Fruit fly (Drosophila melanogaster): ENCODE measurements around the gene TotE.
A peak's percentile ranks its signal among the peaks of the same experiment; 100 is the strongest.

Gene TotE

DNA sequence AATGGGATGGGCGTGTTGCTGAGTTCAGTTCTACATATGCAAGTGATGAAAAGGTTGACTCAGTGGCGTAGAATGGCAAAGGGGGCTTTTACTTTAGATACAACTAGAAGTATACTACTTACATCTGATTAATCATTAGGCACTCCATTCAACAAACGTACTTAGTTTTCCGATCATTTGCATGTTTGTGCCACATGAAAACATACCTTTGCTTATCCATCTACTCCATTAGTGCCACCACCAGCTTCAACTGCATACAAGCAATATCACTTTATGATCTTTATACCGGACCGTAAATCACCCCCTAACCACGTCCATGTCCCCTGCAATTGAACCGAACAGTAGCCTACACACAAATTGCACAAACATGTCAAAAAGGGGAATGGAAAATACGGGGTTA is 22.8 kb upstream of the TotE start (continued):
- TF ChIP-seq fd59A (GFP tag; optimal IDR thresholded peaks at IDR 0.05) (peak; percentile 31), Ets96B (tag; optimal IDR thresholded peaks at IDR 0.05) (peak; percentile 55), CG10669 (GFP tag; optimal IDR thresholded peaks at IDR 0.05) (peak; percentile 49), Hr39 (GFP tag; optimal IDR thresholded peaks at IDR 0.05) (peak; percentile 32), Sox14 (GFP tag; optimal IDR thresholded peaks at IDR 0.05) (peak; percentile 26), Sox102F (GFP tag; optimal IDR thresholded peaks at IDR 0.05) (peak; percentile 19), Met (GFP tag; optimal IDR thresholded peaks at IDR 0.05) (peak; percentile 18), Sox15 (GFP tag; optimal IDR thresholded peaks at IDR 0.05) (peak; percentile 7), CG11762 (GFP tag; optimal IDR thresholded peaks at IDR 0.05; ENCODE audit: insufficient read depth) (peak; percentile 21)

DNA sequence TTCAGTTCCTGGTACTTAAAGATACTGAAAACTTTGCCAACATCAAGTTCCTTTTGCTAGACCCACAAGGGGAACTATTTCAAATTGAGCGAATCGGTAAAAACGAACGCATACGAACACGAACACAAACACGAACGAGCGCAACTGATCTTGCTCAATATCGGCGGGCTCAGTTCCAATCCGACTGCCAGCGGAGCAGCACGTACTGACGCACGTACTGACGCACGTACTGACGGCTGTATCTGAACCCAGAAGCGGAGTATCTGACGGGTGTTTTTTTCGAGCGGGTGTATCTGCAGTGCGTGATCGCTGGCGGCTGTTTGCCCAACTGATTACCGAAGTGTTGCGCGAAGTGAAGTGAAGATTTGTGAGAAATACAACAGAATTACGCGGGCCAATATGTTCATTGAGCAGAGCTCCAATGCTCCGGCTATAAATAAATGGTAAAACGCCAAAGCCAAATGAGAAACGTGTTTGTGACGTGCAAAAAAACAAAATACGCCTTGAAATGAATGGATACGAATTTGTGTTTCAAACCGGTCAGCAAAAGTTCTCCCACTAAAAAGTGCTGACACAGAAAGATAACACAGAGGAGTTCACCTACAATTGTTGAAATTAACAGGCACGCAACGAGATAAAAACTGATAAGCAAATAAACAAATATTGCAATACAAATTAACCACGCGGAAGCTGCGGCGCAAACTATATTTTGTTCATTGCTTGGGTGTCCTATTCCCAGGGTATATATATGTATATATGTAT is 21.9 kb upstream of the TotE start:
- TF ChIP-seq CG6163 (GFP tag; IDR thresholded peaks at IDR 0.05) (peak; percentile 66; the same call in 2 of the 3 replicates), vri (GFP tag; optimal IDR thresholded peaks at IDR 0.05) (peak; percentile 45), CG3032 (tag; optimal IDR thresholded peaks at IDR 0.05) (peak; percentile 88), Ets96B (tag; optimal IDR thresholded peaks at IDR 0.05) (peak; percentile 19), eg (GFP tag; IDR thresholded peaks at IDR 0.05) (peak; percentile 61; the same call in 1 of the 3 replicates), CG16779 (tag; optimal IDR thresholded peaks at IDR 0.05) (peak; percentile 24), svp (GFP tag) (peak; percentile 89), acj6 (GFP tag; optimal IDR thresholded peaks at IDR 0.05) (no peak), CG6808 (GFP tag; optimal IDR thresholded peaks at IDR 0.05) (peak; percentile 18), spab (GFP tag; optimal IDR thresholded peaks at IDR 0.05) (no peak), Eip78C (GFP tag) (peak; percentile 59), cyc (GFP tag; optimal IDR thresholded peaks at IDR 0.05) (no peak), dsx (GFP tag; optimal IDR thresholded peaks at IDR 0.05; ENCODE audit: poor library complexity, severe bottlenecking) (peak; percentile 44), Eip75B (GFP tag; optimal IDR thresholded peaks at IDR 0.05) (no peak), Sox14 (GFP tag; optimal IDR thresholded peaks at IDR 0.05) (peak; percentile 3), CG6854 (GFP tag; optimal IDR thresholded peaks at IDR 0.05) (peak; percentile 64), net (GFP tag; optimal IDR thresholded peaks at IDR 0.05) (peak; percentile 38), fkh (GFP tag; optimal IDR thresholded peaks at IDR 0.05) (peak; percentile 80), achi (GFP tag; optimal IDR thresholded peaks at IDR 0.05) (peak; percentile 17), CG1621 (tag; optimal IDR thresholded peaks at IDR 0.05) (peak; percentile 62), CG15336 (GFP tag; IDR thresholded peaks at IDR 0.05) (peak; percentile 48; the same call in 1 of the 2 replicates), salr (GFP tag; optimal IDR thresholded peaks at IDR 0.05) (no peak), CG11294 (GFP tag; IDR thresholded peaks at IDR 0.05) (no peak), CG9139 (GFP tag; optimal IDR thresholded peaks at IDR 0.05) (peak; percentile 46), OdsH (GFP tag; optimal IDR thresholded peaks at IDR 0.05) (no peak), CG3919 (GFP tag; optimal IDR thresholded peaks at IDR 0.05) (peak; percentile 8), CG34406 (GFP tag; optimal IDR thresholded peaks at IDR 0.05) (peak; percentile 8), ss (GFP tag; optimal IDR thresholded peaks at IDR 0.05) (peak; percentile 48 to 74), CG7368 (GFP tag; optimal IDR thresholded peaks at IDR 0.05) (peak; percentile 4)

DNA sequence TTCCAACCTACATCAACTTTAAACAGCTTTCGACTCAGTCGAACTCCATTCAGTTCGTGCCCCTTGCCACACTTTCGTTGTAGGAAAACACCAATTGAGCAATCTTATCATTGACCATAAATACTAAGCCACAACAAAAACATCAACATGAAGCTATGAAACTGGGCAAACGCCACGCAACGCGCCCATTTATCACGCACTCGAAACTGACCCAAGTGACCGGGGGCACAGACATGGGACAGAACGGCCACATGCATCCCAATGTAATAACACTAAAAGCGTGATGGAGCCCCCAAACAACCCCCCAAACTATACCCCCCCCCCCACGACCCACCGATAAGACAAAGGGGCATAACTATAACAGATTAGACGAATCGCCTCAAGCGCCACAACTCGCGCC is 19.2 kb upstream of the TotE start:
- TF ChIP-seq Eip93F (GFP tag; optimal IDR thresholded peaks at IDR 0.05) (no peak), acj6 (GFP tag; optimal IDR thresholded peaks at IDR 0.05) (no peak), CG31627 (GFP tag; optimal IDR thresholded peaks at IDR 0.05) (no peak)
